Fruit fly (Drosophila melanogaster): ENCODE data around the gene Ada.

Gene Ada

dm6 chr3R:9055119-9056105 lies 9.6 kb upstream of the Ada start:
- TF ChIP-seq CG17801 (GFP tag; optimal IDR thresholded peaks at IDR 0.05; ENCODE audit: partially characterized antibody) = peak; percentile 94

DNA sequence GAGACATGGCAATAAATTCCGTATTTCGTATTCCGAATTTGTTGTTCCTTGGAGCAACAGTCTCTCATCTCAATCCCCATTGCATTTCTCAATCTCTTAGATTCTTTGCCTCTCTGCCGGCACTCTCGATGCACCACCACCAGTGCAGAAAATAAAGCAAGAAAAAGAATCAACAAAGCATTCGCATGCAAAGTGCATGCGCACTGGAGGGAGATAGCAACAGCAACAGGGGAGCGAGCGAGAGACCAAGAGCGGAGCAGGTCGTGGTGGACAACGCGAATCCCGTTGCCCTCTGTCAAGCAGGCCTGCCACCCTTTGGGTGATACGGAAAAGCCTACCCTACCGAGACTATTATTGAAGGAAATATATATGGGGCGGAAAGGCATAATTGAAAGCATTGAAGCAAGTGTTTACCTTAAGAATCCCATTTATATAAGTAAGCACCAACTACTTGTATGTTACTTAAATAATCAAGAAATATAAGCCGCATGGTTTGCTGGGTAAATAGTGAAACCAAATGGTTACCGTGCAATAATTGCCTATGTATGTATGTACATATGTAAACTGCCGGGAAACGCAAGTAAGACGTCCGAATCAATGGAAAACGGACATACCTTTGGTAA lies 8.5 kb upstream of the Ada start:
- TF ChIP-seq CG17801 (GFP tag; optimal IDR thresholded peaks at IDR 0.05; ENCODE audit: partially characterized antibody) = no peak

DNA sequence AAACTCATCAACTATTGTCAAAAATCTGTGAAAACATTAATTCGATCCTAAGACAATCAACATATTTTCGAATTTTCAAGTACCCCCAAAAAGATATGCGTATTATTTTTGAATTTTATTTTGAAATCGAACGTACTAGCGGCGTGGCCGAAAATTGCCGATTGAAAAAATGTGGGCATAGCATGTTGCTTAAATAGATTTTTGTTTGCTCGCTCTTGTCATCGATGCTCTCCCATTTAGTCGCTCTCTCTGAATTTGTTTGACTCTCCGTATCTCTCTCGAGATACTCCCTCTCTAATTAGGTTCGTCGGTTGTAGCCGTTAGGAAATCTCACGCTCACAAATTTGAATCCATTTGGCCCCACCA lies 8.0 kb upstream of the Ada start:
- TF ChIP-seq CG17801 (GFP tag; optimal IDR thresholded peaks at IDR 0.05; ENCODE audit: partially characterized antibody) = no peak

- TF ChIP-seq CG17801 (GFP tag; optimal IDR thresholded peaks at IDR 0.05; ENCODE audit: partially characterized antibody) = peak; percentile 98
Measured at dm6 chr3R:9057398-9058058, 7.5 kb upstream of the Ada start.

DNA sequence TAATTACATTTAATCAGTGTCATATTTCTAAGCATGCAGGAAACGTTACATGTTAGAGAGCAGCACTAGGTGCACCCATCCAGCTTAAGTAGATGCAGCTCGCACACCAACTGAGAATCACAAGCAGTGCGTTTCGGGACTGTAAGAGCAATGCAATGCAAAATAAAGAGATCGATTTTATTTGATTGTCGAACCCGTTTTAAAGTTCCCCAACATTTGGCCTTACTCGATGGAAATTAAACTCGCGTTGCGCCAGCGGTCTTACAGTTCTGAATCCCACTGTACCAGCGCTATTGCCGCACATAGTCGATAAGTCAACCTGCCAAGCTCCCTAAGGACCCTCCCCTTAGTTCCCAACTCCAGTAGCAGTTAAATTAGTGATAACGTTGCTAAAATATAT lies 2.2 kb upstream of the Ada start:
- no peak for TF ChIP-seq CG17801 (GFP tag; optimal IDR thresholded peaks at IDR 0.05; ENCODE audit: partially characterized antibody)

DNA sequence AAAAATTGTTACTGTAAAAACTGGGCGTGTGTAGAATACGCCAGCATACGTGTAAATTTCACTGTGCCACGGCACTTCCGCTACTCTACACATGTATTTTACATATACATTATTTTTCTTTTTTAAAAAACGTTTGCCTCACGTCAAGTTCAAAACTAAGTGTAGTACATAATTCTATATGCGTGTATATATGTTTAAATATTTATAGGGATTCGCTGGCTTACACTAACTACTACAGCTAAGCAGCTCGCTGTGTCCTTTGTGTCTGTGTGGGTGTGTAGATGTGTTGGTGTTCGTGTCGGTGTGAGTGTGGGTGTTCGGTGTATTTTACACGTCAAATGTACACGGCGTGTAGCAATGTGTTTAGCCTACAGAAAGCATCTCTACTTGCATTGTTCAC lies 3.4 kb downstream of the Ada start:
- TF ChIP-seq CG17801 (GFP tag; optimal IDR thresholded peaks at IDR 0.05; ENCODE audit: partially characterized antibody) = no peak

DNA sequence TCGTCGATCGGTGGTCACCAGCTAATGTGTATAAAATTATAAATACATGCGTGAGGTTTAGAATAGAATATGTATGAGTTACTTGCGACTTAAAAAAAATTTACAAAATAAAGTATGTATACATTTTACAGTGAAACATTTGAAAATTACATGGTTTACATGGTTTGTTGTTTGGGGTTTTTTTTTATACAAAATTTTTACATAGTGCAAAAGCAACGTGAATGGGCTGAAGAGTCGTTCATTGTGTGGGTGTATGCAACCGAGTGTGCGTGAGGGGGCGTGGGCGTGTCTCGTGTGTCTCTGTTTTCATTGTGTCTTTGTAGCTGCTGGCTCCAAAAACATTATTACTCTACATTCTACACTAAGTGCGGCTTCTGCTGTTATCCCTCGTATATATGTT lies 4.9 kb downstream of the Ada start:
- no peak for TF ChIP-seq CG17801 (GFP tag; optimal IDR thresholded peaks at IDR 0.05; ENCODE audit: partially characterized antibody)

dm6 chr3R:9074934-9075333 lies 10.0 kb downstream of the Ada start:
- no peak for TF ChIP-seq CG17801 (GFP tag; optimal IDR thresholded peaks at IDR 0.05; ENCODE audit: partially characterized antibody)

dm6 chr3R:9079638-9080037 lies 14.7 kb downstream of the Ada start:
- TF ChIP-seq CG17801 (GFP tag; optimal IDR thresholded peaks at IDR 0.05; ENCODE audit: partially characterized antibody) = no peak

- TF ChIP-seq CG17801 (GFP tag; optimal IDR thresholded peaks at IDR 0.05; ENCODE audit: partially characterized antibody) = no peak
Measured at dm6 chr3R:9082332-9082731, 17.3 kb downstream of the Ada start.

DNA sequence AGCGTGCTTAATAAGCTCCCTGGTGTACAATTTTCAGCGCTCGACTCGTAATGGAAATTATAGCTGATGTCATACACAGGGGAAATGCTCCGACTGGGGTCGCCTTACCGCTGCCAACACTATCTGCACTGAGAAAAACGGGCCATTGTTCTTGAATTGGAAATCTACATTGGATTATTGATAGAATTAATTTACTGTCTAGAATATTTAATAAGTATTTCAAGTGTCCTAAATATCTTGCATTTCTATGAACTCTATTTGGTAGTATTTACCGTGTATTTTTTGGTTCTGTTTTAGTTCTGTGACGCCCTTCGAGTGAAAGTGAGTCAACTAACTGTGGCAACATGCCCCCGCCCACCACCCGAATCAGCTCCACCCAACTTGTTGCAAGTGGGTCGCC lies 18.4 kb downstream of the Ada start:
- no peak for TF ChIP-seq CG17801 (GFP tag; optimal IDR thresholded peaks at IDR 0.05; ENCODE audit: partially characterized antibody)

- TF ChIP-seq CG17801 (GFP tag; optimal IDR thresholded peaks at IDR 0.05; ENCODE audit: partially characterized antibody) = no peak
Measured at dm6 chr3R:9085306-9085705, 20.3 kb downstream of the Ada start.

- no peak for TF ChIP-seq CG17801 (GFP tag; optimal IDR thresholded peaks at IDR 0.05; ENCODE audit: partially characterized antibody)
Measured at dm6 chr3R:9090303-9090702, 25.3 kb downstream of the Ada start.

dm6 chr3R:9104807-9105206 lies 39.8 kb downstream of the Ada start:
- TF ChIP-seq CG17801 (GFP tag; optimal IDR thresholded peaks at IDR 0.05; ENCODE audit: partially characterized antibody) = no peak
